Worm (Caenorhabditis elegans) whole organism, L2 larva: Measurements from ENCODE around the gene C18D11.7.

Source experiments
- ama-1 ChIP-seq: fragments of 150-350 bp; optimal IDR thresholded peaks from 2 replicates; lab custom pipeline; 2018; ENCODE audit warnings: inconsistent platforms
- fos-1 ChIP-seq: fragments of 150-350 bp; optimal IDR thresholded peaks from 2 replicates; lab custom pipeline; 2014; ENCODE audit warnings: missing biosample characterization, missing genetic modification characterization
- nhr-11 ChIP-seq: fragments of 150-350 bp; optimal IDR thresholded peaks from 2 replicates; lab custom pipeline; 2014; ENCODE audit warnings: missing biosample characterization, missing genetic modification characterization
- nhr-237 ChIP-seq: fragments of 150-350 bp; optimal IDR thresholded peaks from 2 replicates; lab custom pipeline; 2014; ENCODE audit warnings: missing biosample characterization, missing genetic modification characterization
- nhr-77 ChIP-seq: fragments of 150-350 bp; optimal IDR thresholded peaks from 2 replicates; lab custom pipeline; 2014; ENCODE audit warnings: missing biosample characterization, missing genetic modification characterization
- unc-62 ChIP-seq: fragments of 150-350 bp; optimal IDR thresholded peaks from 2 replicates; lab custom pipeline; 2014; ENCODE audit warnings: missing biosample characterization, missing genetic modification reagents, missing genetic modification characterization

ce11 chrIII:11826118-11826517, 19.5 kb upstream of the C18D11.7 start, which contains the start of gene rsp-8:
- TF ChIP-seq unc-62 (GFP tag; lab: Kevin White, UChicago) (no peak), nhr-77 (tag; lab: Kevin White, UChicago) (no peak), nhr-11 (no peak), nhr-237 (tag; lab: Kevin White, UChicago) (no peak), ama-1 (no peak), fos-1 (tag; lab: Kevin White, UChicago) (no peak)
